Fruit fly (Drosophila melanogaster) S2 (cell line): ENCODE data around the gene Caper.

Source experiments
- CG8478 ChIP-seq: fragments of >200 bp; optimal IDR thresholded peaks from 2 replicates; lab custom pipeline; 2018
- CTCF ChIP-seq, 2 experiments: fragments of >200 bp; optimal IDR thresholded peaks; 2 replicates each; lab custom pipeline; 2018

Caper gene

DNA sequence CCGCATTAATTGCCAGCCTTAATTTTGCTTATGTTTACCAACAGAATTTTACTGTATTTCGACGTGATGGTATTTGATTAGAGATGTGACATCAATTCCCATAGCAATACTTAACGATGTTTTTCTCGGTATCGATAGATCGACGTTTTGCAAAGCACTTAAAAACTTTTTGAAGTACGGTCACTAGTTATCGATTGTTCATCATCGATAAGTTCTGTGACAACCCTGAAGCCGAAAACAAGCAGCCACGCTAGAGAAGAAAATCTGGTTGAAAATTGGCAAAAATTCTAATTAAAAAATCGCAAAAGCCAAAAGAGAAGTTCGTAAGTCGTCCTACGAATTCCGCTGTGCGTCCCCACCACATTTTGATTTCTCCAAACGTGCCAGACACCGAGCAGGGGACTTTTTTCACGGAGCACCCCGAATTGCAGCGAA lies at the start of gene Caper, which contains the start of gene Rab30:
Caper (plus strand) TSS at position 205 of the 435 bp plus-strand sequence.
Rab30 (minus strand) TSS at position 90 of the 435 bp plus-strand sequence.
- peak in 1 of 2 experiments; percentile 32 for TF ChIP-seq CTCF (optimal IDR thresholded peaks at IDR 0.05; lab: Kevin White, UChicago)
- no peak for TF ChIP-seq CG8478

DNA sequence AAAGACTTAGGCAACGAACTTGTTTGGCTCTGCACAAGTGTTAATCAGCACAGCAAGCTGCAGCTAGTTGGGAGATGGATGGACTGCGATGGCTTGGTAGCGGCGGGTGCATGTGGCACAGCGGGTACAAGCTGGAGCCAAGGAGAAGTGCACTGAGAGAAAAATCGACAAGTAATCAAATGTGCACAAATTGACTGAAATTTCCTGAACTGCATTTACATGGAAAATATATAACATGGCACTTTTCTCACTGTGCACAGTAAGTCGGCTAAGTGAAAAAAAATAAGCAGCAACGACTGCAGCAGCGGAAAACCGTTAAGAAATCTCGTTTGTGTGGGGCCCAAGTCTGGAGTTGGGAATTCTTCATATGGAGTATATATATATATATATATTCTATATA lies 41.4 kb upstream of the Caper start:
- TF ChIP-seq CTCF (optimal IDR thresholded peaks at IDR 0.05; lab: Kevin White, UChicago) (no peak), CG8478 (no peak)

dm6 chr2L:6998736-6999135 lies 33.8 kb upstream of the Caper start:
- TF ChIP-seq CTCF (optimal IDR thresholded peaks at IDR 0.05; lab: Kevin White, UChicago) (no peak), CG8478 (no peak)

DNA sequence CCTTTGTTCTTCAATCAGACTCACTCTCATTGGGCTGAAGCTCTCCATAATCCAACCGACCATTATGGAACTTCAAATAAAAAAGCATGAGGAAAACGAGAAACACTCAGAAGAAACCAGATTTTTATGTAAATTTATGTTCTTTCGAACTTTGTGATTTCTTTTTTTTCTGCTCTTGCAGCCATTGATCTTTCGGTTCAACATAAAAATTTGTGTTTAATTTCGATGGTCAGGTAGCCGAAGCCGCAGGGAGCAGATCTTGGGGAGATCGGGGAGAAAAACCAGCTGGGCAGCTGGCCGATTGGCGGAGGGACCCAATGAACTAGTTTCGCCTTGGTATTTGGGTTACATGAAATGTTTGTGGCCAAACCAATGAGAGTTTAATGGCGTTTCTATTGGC lies 28.2 kb upstream of the Caper start:
- TF ChIP-seq CTCF (optimal IDR thresholded peaks at IDR 0.05; lab: Kevin White, UChicago) (no peak), CG8478 (no peak)

dm6 chr2L:7005489-7005888 lies 27.0 kb upstream of the Caper start:
- TF ChIP-seq CG8478 (no peak), CTCF (optimal IDR thresholded peaks at IDR 0.05; lab: Kevin White, UChicago) (no peak)

- TF ChIP-seq CTCF (optimal IDR thresholded peaks at IDR 0.05; lab: Kevin White, UChicago) = no peak
- no peak for TF ChIP-seq CG8478
Observed at dm6 chr2L:7007564-7007963, 25.0 kb upstream of the Caper start.

- TF ChIP-seq CG8478 = no peak
- no peak for TF ChIP-seq CTCF (optimal IDR thresholded peaks at IDR 0.05; lab: Kevin White, UChicago)
Observed at dm6 chr2L:7009807-7010470, 22.6 kb upstream of the Caper start, which contains the start of gene uif. TSS of gene uif (minus strand) at chr2L:7010359.

- no peak for TF ChIP-seq CTCF (optimal IDR thresholded peaks at IDR 0.05; lab: Kevin White, UChicago)
- TF ChIP-seq CG8478 = no peak
Observed at dm6 chr2L:7010513-7010912, 22.0 kb upstream of the Caper start.

dm6 chr2L:7011962-7012361 lies 20.6 kb upstream of the Caper start, which contains the start of gene CG43321:
TSS of gene CG43321 (plus strand) at chr2L:7012262.
- TF ChIP-seq CG8478 = no peak
- TF ChIP-seq CTCF (optimal IDR thresholded peaks at IDR 0.05; lab: Kevin White, UChicago) = no peak

- TF ChIP-seq CTCF (optimal IDR thresholded peaks at IDR 0.05; lab: Kevin White, UChicago) (no peak), CG8478 (no peak)
Observed at dm6 chr2L:7013157-7013556, 19.4 kb upstream of the Caper start, which contains the start of gene CG43322. TSS of gene CG43322 (plus strand) at chr2L:7013396.

DNA sequence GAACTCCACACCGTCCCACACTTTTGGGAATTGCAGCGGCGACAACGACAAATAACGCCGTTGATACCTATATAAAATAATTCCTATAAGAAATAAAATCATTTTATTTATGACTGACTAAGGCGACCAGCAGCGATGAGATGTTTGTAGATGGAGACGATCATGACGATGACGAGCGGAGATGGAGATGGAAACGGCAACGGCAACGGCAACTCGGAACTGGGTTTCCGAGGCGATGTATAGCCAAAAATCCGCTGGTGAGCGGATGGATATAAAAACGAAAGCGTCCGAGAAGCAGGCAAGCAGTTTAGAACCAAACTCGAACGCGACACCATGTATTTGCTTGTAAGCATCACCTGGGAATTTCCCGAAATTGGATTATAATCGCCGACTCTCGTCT lies 11.1 kb upstream of the Caper start, which contains the start of gene Pcp:
Pcp (plus strand) TSS at position 301 of the 400 bp plus-strand sequence.
- TF ChIP-seq CG8478 (no peak), CTCF (optimal IDR thresholded peaks at IDR 0.05; lab: Kevin White, UChicago) (no peak)

- no peak for TF ChIP-seq CG8478
Observed at dm6 chr2L:7023614-7024259, 8.8 kb upstream of the Caper start, which contains the start of gene Gart. TSS of gene Gart (minus strand) at chr2L:7023898.

- TF ChIP-seq CG8478 (no peak), CTCF (optimal IDR thresholded peaks at IDR 0.05; lab: Kevin White, UChicago) (no peak)
Observed at dm6 chr2L:7025247-7025646, 7.3 kb upstream of the Caper start.

- TF ChIP-seq CG8478 (no peak), CTCF (optimal IDR thresholded peaks at IDR 0.05; lab: Kevin White, UChicago) (no peak)
Observed at dm6 chr2L:7026308-7026707, 6.2 kb upstream of the Caper start.

DNA sequence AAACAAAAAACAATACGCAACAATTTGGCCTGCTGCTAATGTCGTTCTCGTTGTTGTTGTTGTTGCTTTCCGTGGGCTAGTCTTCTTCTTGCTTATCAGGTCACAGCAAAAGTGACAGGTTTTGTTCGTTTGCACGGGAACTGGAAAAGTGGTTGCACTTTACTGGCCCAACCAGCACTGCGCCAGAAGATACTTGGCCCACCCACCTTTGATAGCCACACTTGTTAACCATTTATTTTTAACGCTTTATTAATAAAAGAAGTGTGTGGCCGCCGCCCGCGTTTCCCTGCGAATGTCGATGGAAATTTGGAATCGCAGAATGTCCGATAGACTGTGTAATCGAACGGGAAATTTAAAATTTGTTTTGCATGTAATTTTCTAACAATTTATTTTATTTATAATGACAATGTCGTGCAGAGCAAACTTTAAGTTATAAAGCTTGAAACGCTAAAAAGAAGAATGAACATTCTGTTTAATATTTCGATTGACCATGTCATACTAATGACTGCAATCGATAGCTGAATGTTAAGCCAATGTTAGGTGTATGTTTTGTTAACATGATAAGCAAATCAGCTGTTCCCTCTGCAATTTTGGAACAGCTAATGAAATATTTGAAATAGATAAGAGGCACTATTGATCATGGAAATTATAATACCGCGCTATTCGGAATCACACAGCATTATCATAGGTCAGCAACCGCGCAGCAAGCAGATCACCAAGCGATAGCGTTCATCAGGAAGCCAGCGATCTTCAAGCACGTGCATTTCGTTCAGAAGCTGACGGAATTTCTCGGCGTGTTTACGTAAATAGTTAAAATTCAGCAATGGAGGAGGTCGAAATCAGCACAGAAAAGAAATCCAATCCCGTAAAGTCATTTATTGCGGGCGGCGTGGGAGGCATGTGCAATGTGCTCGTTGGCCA lies 5.3 kb upstream of the Caper start, which contains the start of the genes CG31908 and MME1:
CG31908 (minus strand) TSS at position 402 of the 921 bp plus-strand sequence.
MME1 (plus strand) TSS at position 539 of the 921 bp plus-strand sequence.
- TF ChIP-seq CTCF (optimal IDR thresholded peaks at IDR 0.05; lab: Kevin White, UChicago) = no peak
- no peak for TF ChIP-seq CG8478
